Fruit fly (Drosophila melanogaster) whole organism, embryonic: Measurements from ENCODE around the gene Sgsf.
A peak's percentile ranks its signal among the peaks of the same experiment; 100 is the strongest.

ENCODE experiments used
- Ada2b ChIP-seq: fragments of 200-800 bp; sonication (Bioruptor generic); IDR thresholded peaks from 2 replicates; pipeline ENCODE4 v1.3.6; 2022; ENCODE audit warnings: missing biosample characterization, missing genetic modification characterization
- Antp ChIP-seq: fragments of 200-800 bp; sonication (Bioruptor generic); optimal IDR thresholded peaks from 3 replicates; lab custom pipeline; 2016; ENCODE audit warnings: missing biosample characterization, missing genetic modification characterization
- Asciz ChIP-seq: fragments of 200-800 bp; sonication (Bioruptor generic); optimal IDR thresholded peaks from 2 replicates; lab custom pipeline; 2017; ENCODE audit warnings: missing biosample characterization, mild to moderate bottlenecking, missing genetic modification characterization, missing genetic modification reagents
- Blimp-1 ChIP-seq: fragments of 200-800 bp; sonication (Bioruptor generic); optimal IDR thresholded peaks from 3 replicates; lab custom pipeline; 2018; ENCODE audit warnings: missing biosample characterization, missing genetic modification characterization, mild to moderate bottlenecking, moderate library complexity, missing genetic modification reagents
- Bteb2 ChIP-seq: fragments of 200-800 bp; sonication (Bioruptor generic); optimal IDR thresholded peaks from 2 replicates; lab custom pipeline; 2016; ENCODE audit warnings: missing biosample characterization, missing genetic modification characterization
- CG10654 ChIP-seq: fragments of 200-800 bp; sonication (Bioruptor generic); optimal IDR thresholded peaks from 2 replicates; lab custom pipeline; 2016; ENCODE audit warnings: missing biosample characterization, missing genetic modification characterization
- CG13287 ChIP-seq: fragments of 200-800 bp; sonication (Bioruptor generic); IDR thresholded peaks from 2 replicates; pipeline ENCODE4 v1.3.6; 2022; ENCODE audit warnings: missing biosample characterization, missing genetic modification characterization; ENCODE audit not compliant: partially characterized antibody
- CG15269 ChIP-seq: fragments of 200-800 bp; sonication (Bioruptor generic); optimal IDR thresholded peaks from 2 replicates; lab custom pipeline; 2018; ENCODE audit warnings: missing biosample characterization, mild to moderate bottlenecking, missing genetic modification characterization, moderate library complexity
- CG17328 ChIP-seq: fragments of 200-800 bp; sonication (Bioruptor generic); IDR thresholded peaks from 2 replicates; pipeline ENCODE4 v1.3.6; 2022; ENCODE audit warnings: missing biosample characterization, missing genetic modification characterization
- CG2678 ChIP-seq: fragments of 200-800 bp; sonication (Bioruptor generic); optimal IDR thresholded peaks from 3 replicates; lab custom pipeline; 2019; ENCODE audit warnings: missing biosample characterization, mild to moderate bottlenecking, missing genetic modification characterization, moderate library complexity
- CG30431 ChIP-seq: fragments of 200-800 bp; sonication (Bioruptor generic); optimal IDR thresholded peaks from 2 replicates; lab custom pipeline; 2017; ENCODE audit warnings: missing biosample characterization, missing genetic modification characterization
- CG3726 ChIP-seq: fragments of 200-800 bp; sonication (Bioruptor generic); IDR thresholded peaks from 3 replicates; pipeline ENCODE4, ENCODE4 v1.3.6; 2022; ENCODE audit warnings: missing biosample characterization, missing genetic modification characterization
- CG4820 ChIP-seq: fragments of 200-800 bp; sonication (Bioruptor generic); optimal IDR thresholded peaks from 3 replicates; lab custom pipeline; 2016; ENCODE audit warnings: missing biosample characterization, missing genetic modification characterization
- CG5245 ChIP-seq: fragments of 200-800 bp; sonication (Bioruptor generic); optimal IDR thresholded peaks from 3 replicates; lab custom pipeline; 2016; ENCODE audit warnings: missing biosample characterization, missing genetic modification characterization
- CG5953 ChIP-seq: fragments of 200-800 bp; sonication (Bioruptor generic); IDR thresholded peaks from 2 replicates; pipeline ENCODE4 v1.3.6; 2022; ENCODE audit warnings: missing biosample characterization, missing genetic modification characterization
- CG6254 ChIP-seq: fragments of 200-800 bp; sonication (Bioruptor generic); optimal IDR thresholded peaks from 3 replicates; lab custom pipeline; 2017; ENCODE audit warnings: mild to moderate bottlenecking, missing biosample characterization, missing genetic modification reagents, missing genetic modification characterization
- CG6689 ChIP-seq: fragments of 200-800 bp; sonication (Bioruptor generic); IDR thresholded peaks from 2 replicates; pipeline ENCODE4 v1.3.6; 2022; ENCODE audit warnings: missing biosample characterization, missing genetic modification characterization
- CG9437 ChIP-seq: fragments of 200-800 bp; sonication (Bioruptor generic); optimal IDR thresholded peaks from 2 replicates; lab custom pipeline; 2018; ENCODE audit warnings: missing biosample characterization, mild to moderate bottlenecking, missing genetic modification characterization
- CG9932 ChIP-seq: fragments of 200-800 bp; sonication (Bioruptor generic); IDR thresholded peaks from 2 replicates; pipeline ENCODE4 v1.3.6; 2022; ENCODE audit warnings: missing biosample characterization, missing genetic modification characterization
- CrebB ChIP-seq: fragments of 200-800 bp; sonication (Bioruptor generic); optimal IDR thresholded peaks from 3 replicates; lab custom pipeline; 2018; ENCODE audit warnings: missing biosample characterization, mild to moderate bottlenecking, missing genetic modification characterization
- D ChIP-seq, 2 experiments: fragments of 200-800 bp in 1 of 2; fragments of >200 bp in 1 of 2; sonication (Bioruptor generic) in 1 of 2; optimal IDR thresholded peaks; 2 replicates in 1 of 2; 3 replicates in 1 of 2; lab custom pipeline; 2017; ENCODE audit warnings: mild to moderate bottlenecking in 1 of 2, missing biosample characterization in 1 of 2, missing genetic modification characterization in 1 of 2, missing genetic modification reagents in 1 of 2
- Dip3 ChIP-seq: fragments of 200-800 bp; sonication (Bioruptor generic); optimal IDR thresholded peaks from 3 replicates; lab custom pipeline; 2016; ENCODE audit warnings: missing biosample characterization, missing genetic modification characterization
- Ets65A ChIP-seq: fragments of 200-800 bp; sonication (Bioruptor generic); peaks from one replicate; lab custom pipeline; 2016; ENCODE audit warnings: missing biosample characterization, missing genetic modification characterization
- Fer3 ChIP-seq: fragments of 200-800 bp; sonication (Bioruptor generic); optimal IDR thresholded peaks from 2 replicates; lab custom pipeline; 2018; ENCODE audit warnings: missing biosample characterization, mild to moderate bottlenecking, missing genetic modification characterization, moderate library complexity
- H2.0 ChIP-seq: fragments of 200-800 bp; sonication (Bioruptor generic); IDR thresholded peaks from 2 replicates; pipeline ENCODE4 v1.3.6; 2022; ENCODE audit warnings: missing biosample characterization, missing genetic modification characterization
- HLH4C ChIP-seq: fragments of 200-800 bp; sonication (Bioruptor generic); IDR thresholded peaks from 3 replicates; pipeline ENCODE4 v1.3.6; 2022; ENCODE audit warnings: missing biosample characterization, missing genetic modification characterization; ENCODE audit not compliant: partially characterized antibody
- Hand ChIP-seq: fragments of 200-800 bp; sonication (Bioruptor generic); optimal IDR thresholded peaks from 2 replicates; lab custom pipeline; 2017; ENCODE audit warnings: mild to moderate bottlenecking, missing biosample characterization, missing genetic modification reagents, missing genetic modification characterization
- Hsf ChIP-seq: fragments of 200-800 bp; sonication (Bioruptor generic); optimal IDR thresholded peaks from 3 replicates; lab custom pipeline; 2016; ENCODE audit warnings: missing biosample characterization, missing genetic modification characterization
- Med ChIP-seq: fragments of 200-800 bp; sonication (Bioruptor generic); peaks from one replicate; lab custom pipeline; 2016; ENCODE audit warnings: missing biosample characterization, missing genetic modification characterization, mild to moderate bottlenecking, inconsistent platforms, moderate library complexity
- Oli ChIP-seq: fragments of 200-800 bp; sonication (Bioruptor generic); optimal IDR thresholded peaks from 2 replicates; lab custom pipeline; 2018; ENCODE audit warnings: missing biosample characterization, mild to moderate bottlenecking, missing genetic modification characterization, moderate library complexity
- Ravus ChIP-seq: fragments of 200-800 bp; sonication (Bioruptor generic); IDR thresholded peaks from 2 replicates; pipeline ENCODE4 v1.3.6; 2022; ENCODE audit warnings: missing biosample characterization, missing genetic modification characterization
- Six4 ChIP-seq: fragments of 200-800 bp; sonication (Bioruptor generic); optimal IDR thresholded peaks from 2 replicates; lab custom pipeline; 2016; ENCODE audit warnings: missing biosample characterization, missing genetic modification characterization
- TFAM ChIP-seq: fragments of 200-800 bp; sonication (Bioruptor generic); optimal IDR thresholded peaks from 2 replicates; lab custom pipeline; 2017; ENCODE audit warnings: missing biosample characterization, missing genetic modification characterization, inconsistent platforms
- Xrp1 ChIP-seq: fragments of 200-800 bp; sonication (Bioruptor generic); IDR thresholded peaks from 2 replicates; pipeline ENCODE4 v1.3.6; 2022; ENCODE audit warnings: missing biosample characterization, missing genetic modification characterization
- ase ChIP-seq: fragments of 200-800 bp; sonication (Bioruptor generic); IDR thresholded peaks from 3 replicates; pipeline ENCODE4 v1.3.6; 2022; ENCODE audit warnings: missing biosample characterization, missing genetic modification characterization
- grau ChIP-seq: fragments of 200-800 bp; optimal IDR thresholded peaks from 3 replicates; lab custom pipeline; 2019; ENCODE audit warnings: missing biosample characterization, mild to moderate bottlenecking, missing genetic modification characterization, moderate library complexity
- klu ChIP-seq: fragments of 200-800 bp; sonication (Bioruptor generic); IDR thresholded peaks from 2 replicates; pipeline ENCODE4 v1.3.6; 2022; ENCODE audit warnings: missing biosample characterization, missing genetic modification characterization
- kni ChIP-seq: fragments of 200-800 bp; sonication (Bioruptor generic); optimal IDR thresholded peaks from 3 replicates; lab custom pipeline; 2017; ENCODE audit warnings: mild to moderate bottlenecking, missing biosample characterization, missing genetic modification reagents, missing genetic modification characterization
- mirr ChIP-seq: fragments of 200-800 bp; sonication (Bioruptor generic); optimal IDR thresholded peaks from 3 replicates; lab custom pipeline; 2018; ENCODE audit warnings: missing biosample characterization, mild to moderate bottlenecking, missing genetic modification characterization
- mld ChIP-seq: fragments of 200-800 bp; sonication (Bioruptor generic); IDR thresholded peaks from 3 replicates; pipeline ENCODE4 v1.3.6; 2022; ENCODE audit warnings: missing biosample characterization, missing genetic modification characterization; ENCODE audit not compliant: partially characterized antibody
- otp ChIP-seq: fragments of 200-800 bp; sonication (Bioruptor generic); IDR thresholded peaks from 3 replicates; pipeline ENCODE4, ENCODE4 v1.3.6; 2022; ENCODE audit warnings: missing biosample characterization, missing genetic modification characterization
- pfk ChIP-seq: fragments of 200-800 bp; sonication (Bioruptor generic); optimal IDR thresholded peaks from 2 replicates; lab custom pipeline; 2018; ENCODE audit warnings: missing biosample characterization, mild to moderate bottlenecking, missing genetic modification characterization, moderate library complexity
- prd ChIP-seq, 3 experiments: fragments of >200 bp in 2 of 3; fragments of 200-800 bp in 1 of 3; sonication (Bioruptor generic) in 1 of 3; optimal IDR thresholded peaks in 2 of 3; IDR thresholded peaks in 1 of 3; 2 replicates in 2 of 3; 3 replicates in 1 of 3; pipeline versions ENCODE4 v1.3.6 to Lab custom; 2017 to 2022; ENCODE audit warnings: missing biosample characterization in 1 of 3, missing genetic modification characterization in 1 of 3
- pros ChIP-seq: fragments of 200-800 bp; sonication (Bioruptor generic); optimal IDR thresholded peaks from 3 replicates; lab custom pipeline; 2019; ENCODE audit warnings: missing biosample characterization, mild to moderate bottlenecking, missing genetic modification characterization, moderate library complexity
- ranshi ChIP-seq: fragments of 200-800 bp; sonication (Bioruptor generic); IDR thresholded peaks from 2 replicates; pipeline ENCODE4 v1.3.6; 2022; ENCODE audit warnings: missing biosample characterization, missing genetic modification characterization
- row ChIP-seq: fragments of 200-800 bp; sonication (Bioruptor generic); IDR thresholded peaks from 3 replicates; pipeline ENCODE4 v1.3.6; 2022; ENCODE audit warnings: missing biosample characterization, missing genetic modification characterization
- sd ChIP-seq: fragments of 200-800 bp; sonication (Bioruptor generic); optimal IDR thresholded peaks from 3 replicates; lab custom pipeline; 2018; ENCODE audit warnings: missing biosample characterization, mild to moderate bottlenecking, missing genetic modification characterization, moderate library complexity
- sens-2 ChIP-seq: fragments of 200-800 bp; sonication (Bioruptor generic); IDR thresholded peaks from 2 replicates; pipeline ENCODE4 v1.3.6; 2022; ENCODE audit warnings: missing biosample characterization, missing genetic modification characterization
- usp ChIP-seq: fragments of >200 bp; optimal IDR thresholded peaks from 2 replicates; lab custom pipeline; 2017; ENCODE audit warnings: missing biosample characterization, missing genetic modification characterization
- z ChIP-seq: fragments of 200-800 bp; sonication (Bioruptor generic); IDR thresholded peaks from 3 replicates; pipeline ENCODE4 v1.3.6; 2022; ENCODE audit warnings: missing biosample characterization, missing genetic modification characterization
- zen ChIP-seq: fragments of 200-800 bp; sonication (Bioruptor generic); optimal IDR thresholded peaks from 3 replicates; lab custom pipeline; 2018; ENCODE audit warnings: missing biosample characterization, mild to moderate bottlenecking, missing genetic modification characterization, moderate library complexity

The Sgsf gene

DNA sequence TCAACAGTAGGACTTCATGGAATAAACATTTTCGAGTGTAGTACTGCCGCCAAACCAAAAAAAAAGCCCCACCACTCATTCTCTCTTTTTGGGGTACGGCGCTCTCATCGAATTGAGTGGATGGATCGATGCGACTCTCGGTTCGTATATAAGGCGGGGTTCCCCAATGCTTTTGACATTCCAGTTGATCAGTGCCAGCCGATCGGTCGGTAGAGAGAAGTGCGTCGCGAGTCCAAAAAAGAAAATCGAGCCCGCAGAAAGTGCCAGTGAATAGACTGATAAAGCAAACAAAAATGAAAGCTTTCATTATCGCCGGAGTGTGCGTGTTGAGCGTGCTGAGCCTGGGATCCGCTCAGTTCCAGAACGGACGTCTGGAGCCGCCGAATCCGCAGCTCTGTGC lies 18.4 kb downstream of the Sgsf start, which contains the start of gene CG4115 (continued):
- TF ChIP-seq prd (optimal IDR thresholded peaks at IDR 0.05; lab: Kevin White, UChicago) (no peak), prd (GFP tag; IDR thresholded peaks at IDR 0.05; lab: Robert Waterston, UW) (no peak), Med (GFP tag; lab: Kevin White, UChicago) (peak; percentile 66), mld (no peak), Ada2b (GFP tag; lab: Robert Waterston, UW) (no peak), CG15269 (no peak), CG9437 (GFP tag; lab: Kevin White, UChicago) (no peak), ase (no peak), mirr (GFP tag; lab: Kevin White, UChicago) (no peak), CG4820 (GFP tag; lab: Kevin White, UChicago) (no peak), grau (tag; lab: Kevin White, UChicago) (no peak), Dip3 (GFP tag; lab: Kevin White, UChicago) (no peak), CG5953 (no peak), Asciz (GFP tag; lab: Kevin White, UChicago) (no peak), zen (tag; lab: Kevin White, UChicago) (no peak), sens-2 (GFP tag; lab: Robert Waterston, UW) (no peak), kni (peak; percentile 23), CG10654 (no peak), CG9932 (GFP tag; lab: Robert Waterston, UW) (no peak), H2.0 (GFP tag; lab: Robert Waterston, UW) (no peak), D (optimal IDR thresholded peaks at IDR 0.05; lab: Kevin White, UChicago) (no peak), D (GFP tag; optimal IDR thresholded peaks at IDR 0.05; lab: Kevin White, UChicago) (no peak), CG6254 (no peak), Blimp-1 (peak; percentile 93), pros (GFP tag; lab: Kevin White, UChicago) (no peak), usp (no peak), CG3726 (GFP tag; lab: Robert Waterston, UW) (no peak), row (GFP tag; lab: Robert Waterston, UW) (0 out of 3 replicates have a peak, but pooled peaks have one; percentile 5), CG6689 (no peak), Ets65A (no peak), klu (GFP tag; lab: Robert Waterston, UW) (no peak), pfk (no peak), CG2678 (tag; lab: Kevin White, UChicago) (no peak), CG30431 (no peak), Xrp1 (GFP tag; lab: Robert Waterston, UW) (no peak), ranshi (GFP tag; lab: Robert Waterston, UW) (no peak), TFAM (GFP tag; lab: Kevin White, UChicago) (no peak), Ravus (GFP tag; lab: Robert Waterston, UW) (no peak), CG13287 (GFP tag; lab: Robert Waterston, UW) (peak; percentile 24; the same call in 1 of the 2 replicates), Hsf (GFP tag; lab: Kevin White, UChicago) (no peak), CrebB (tag; lab: Kevin White, UChicago) (no peak), Hand (no peak), HLH4C (no peak), CG17328 (GFP tag; lab: Robert Waterston, UW) (no peak), otp (GFP tag; lab: Robert Waterston, UW) (no peak), CG5245 (GFP tag; lab: Kevin White, UChicago) (no peak), Fer3 (tag; lab: Kevin White, UChicago) (no peak), Bteb2 (GFP tag; lab: Kevin White, UChicago) (no peak), sd (tag; lab: Kevin White, UChicago) (peak; percentile 80), Antp (GFP tag; lab: Kevin White, UChicago) (no peak), z (peak; percentile 80), Oli (tag; lab: Kevin White, UChicago) (no peak), Six4 (GFP tag; lab: Kevin White, UChicago) (no peak)
